Worm (Caenorhabditis elegans) whole organism, early embryonic: ENCODE results near the gene taf-7.1.

Experiments used
- F13C5.2 ChIP-seq: sonication (generic microtip); optimal IDR thresholded peaks from 2 replicates; lab custom pipeline; 2017; ENCODE audit warnings: mild to moderate bottlenecking, missing genetic modification characterization, inconsistent platforms, missing compliant biosample characterization
- aly-1 ChIP-seq: sonication (generic microtip); optimal IDR thresholded peaks from 2 replicates; lab custom pipeline; 2016; ENCODE audit warnings: missing genetic modification characterization, missing compliant biosample characterization
- ama-1 ChIP-seq: fragments of 150-350 bp; optimal IDR thresholded peaks from 2 replicates; lab custom pipeline; 2014
- ceh-36 ChIP-seq: sonication (generic microtip); optimal IDR thresholded peaks from 2 replicates; lab custom pipeline; 2016; ENCODE audit warnings: missing genetic modification characterization, inconsistent platforms, missing compliant biosample characterization
- hmbx-1 ChIP-seq: sonication (generic microtip); optimal IDR thresholded peaks from 2 replicates; lab custom pipeline; 2016; ENCODE audit warnings: mild to moderate bottlenecking, missing genetic modification characterization, missing compliant biosample characterization
- scrt-1 ChIP-seq: fragments of 200-800 bp; sonication (Bioruptor generic); IDR thresholded peaks from 2 replicates; pipeline ENCODE4 v1.3.6; 2022; ENCODE audit warnings: missing genetic modification characterization, missing compliant biosample characterization

DNA sequence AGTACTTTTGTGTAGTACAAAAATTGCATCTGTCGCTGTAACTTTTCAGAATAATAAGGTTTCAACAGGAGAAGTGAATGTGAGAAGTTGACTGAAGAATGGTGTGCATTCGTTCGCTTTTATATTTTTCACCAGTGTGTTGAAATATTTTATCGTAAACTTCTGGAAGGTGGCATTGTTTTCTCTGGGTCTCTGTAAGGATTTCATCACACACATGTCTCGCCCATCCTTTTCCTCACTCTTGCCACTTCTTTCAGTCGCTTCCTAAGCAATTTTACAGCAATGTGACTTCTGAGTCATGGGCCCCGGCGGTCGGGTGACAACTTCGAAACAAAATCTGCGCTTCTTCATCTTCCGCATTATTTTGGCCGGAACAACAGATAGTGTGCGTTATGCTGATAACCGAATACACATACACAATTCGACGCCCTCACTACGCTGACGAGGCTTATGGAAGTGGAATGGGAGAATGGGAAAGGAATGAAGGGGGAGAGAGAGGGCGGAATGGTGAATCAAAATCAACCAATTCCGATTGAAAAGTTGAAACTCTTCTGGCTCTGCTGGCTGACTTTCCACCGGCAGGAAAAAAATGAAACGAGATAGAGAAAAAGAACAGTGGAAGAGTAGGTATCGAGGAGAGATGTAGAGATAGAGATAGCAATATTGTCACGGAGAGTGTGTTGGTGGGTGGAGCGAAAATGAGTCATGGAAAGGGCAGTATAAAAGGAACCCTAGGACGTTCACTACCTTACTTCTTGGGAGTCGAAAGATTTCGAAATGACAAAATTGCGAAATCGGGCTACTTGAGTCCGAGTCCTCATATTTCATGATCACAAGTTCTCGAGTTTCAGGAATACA lies 45.7 kb downstream of the taf-7.1 start:
- TF ChIP-seq ama-1 (lab: Kevin White, UChicago) (no peak), hmbx-1 (no peak), scrt-1 (GFP tag; lab: Robert Waterston, UW) (no peak), ceh-36 (tag; lab: Kevin White, UChicago) (no peak), F13C5.2 (tag; lab: Kevin White, UChicago) (no peak), aly-1 (tag; lab: Kevin White, UChicago) (no peak)
